Worm (Caenorhabditis elegans) whole organism, L1 larva: ENCODE measurements around the gene C26B2.8.

Experiments
- C04F5.9 ChIP-seq: sonication (generic microtip); optimal IDR thresholded peaks from 2 replicates; lab custom pipeline; 2016; ENCODE audit warnings: missing genetic modification characterization, missing compliant biosample characterization
- Y116A8C.19 ChIP-seq: sonication (generic microtip); optimal IDR thresholded peaks from 2 replicates; lab custom pipeline; 2016; ENCODE audit warnings: missing compliant biosample characterization, missing genetic modification characterization, borderline replicate concordance
- ceh-63 ChIP-seq: fragments of 200-800 bp; sonication (Bioruptor generic); optimal IDR thresholded peaks from 2 replicates; lab custom pipeline; 2018; ENCODE audit warnings: mild to moderate bottlenecking, missing genetic modification characterization, missing compliant biosample characterization
- ceh-82 ChIP-seq, 3 experiments: fragments of 150-350 bp in 1 of 3; sonication (generic microtip) in 2 of 3; optimal IDR thresholded peaks; 2 replicates each; lab custom pipeline; 2014 to 2017; ENCODE audit warnings: missing biosample characterization in 3 of 3, missing genetic modification characterization in 3 of 3
- ceh-90 ChIP-seq: sonication (generic microtip); optimal IDR thresholded peaks from 2 replicates; lab custom pipeline; 2016; ENCODE audit warnings: missing genetic modification characterization, missing compliant biosample characterization
- dpl-1 ChIP-seq, 3 experiments: fragments of 150-350 bp in 2 of 3; sonication (generic microtip) in 1 of 3; optimal IDR thresholded peaks; 2 replicates each; lab custom pipeline; 2014 to 2017; ENCODE audit warnings: missing biosample characterization in 3 of 3, missing genetic modification characterization in 3 of 3, missing genetic modification reagents in 3 of 3
- dsc-1 ChIP-seq: sonication (generic microtip); optimal IDR thresholded peaks from 2 replicates; lab custom pipeline; 2016; ENCODE audit warnings: mild to moderate bottlenecking, missing genetic modification characterization, missing compliant biosample characterization
- efl-1 ChIP-seq, 4 experiments: fragments of 150-350 bp; optimal IDR thresholded peaks in 3 of 4; peaks in 1 of 4; 1 replicate in 1 of 4; 2 replicates in 3 of 4; lab custom pipeline; 2014; ENCODE audit warnings: missing biosample characterization in 2 of 4, missing genetic modification characterization in 2 of 4, missing genetic modification reagents in 2 of 4
- egl-13 ChIP-seq: sonication (generic microtip); optimal IDR thresholded peaks from 2 replicates; lab custom pipeline; 2016; ENCODE audit warnings: missing genotype, missing genetic modification reagents, missing genetic modification characterization, missing compliant biosample characterization
- elt-2 ChIP-seq: sonication (generic microtip); optimal IDR thresholded peaks from 2 replicates; lab custom pipeline; 2016; ENCODE audit warnings: missing genetic modification characterization, mild to moderate bottlenecking, inconsistent platforms, missing compliant biosample characterization, missing genetic modification reagents
- elt-3 ChIP-seq, 6 experiments: fragments of 150-350 bp in 1 of 6; sonication (generic microtip); optimal IDR thresholded peaks; 2 replicates each; lab custom pipeline; 2017 to 2018; ENCODE audit warnings: missing biosample characterization in 6 of 6, missing genetic modification characterization in 6 of 6, inconsistent platforms in 1 of 6
- ets-5 ChIP-seq: fragments of 200-800 bp; sonication (Bioruptor generic); IDR thresholded peaks from 2 replicates; pipeline ENCODE4 v1.3.6; 2022; ENCODE audit warnings: missing genetic modification characterization, missing compliant biosample characterization
- fkh-4 ChIP-seq: sonication (generic microtip); optimal IDR thresholded peaks from 2 replicates; lab custom pipeline; 2016; ENCODE audit warnings: missing compliant biosample characterization, missing genetic modification characterization, borderline replicate concordance
- fkh-8 ChIP-seq: sonication (generic microtip); optimal IDR thresholded peaks from 2 replicates; lab custom pipeline; 2016; ENCODE audit warnings: mild to moderate bottlenecking, missing genetic modification characterization, missing compliant biosample characterization
- fos-1 ChIP-seq: fragments of 150-350 bp; optimal IDR thresholded peaks from 2 replicates; lab custom pipeline; 2014; ENCODE audit warnings: missing biosample characterization, missing genetic modification characterization
- hlh-4 ChIP-seq: sonication (generic microtip); optimal IDR thresholded peaks from 2 replicates; lab custom pipeline; 2016; ENCODE audit warnings: mild to moderate bottlenecking, missing genetic modification characterization, missing compliant biosample characterization
- irx-1 ChIP-seq: sonication (generic microtip); optimal IDR thresholded peaks from 2 replicates; lab custom pipeline; 2016; ENCODE audit warnings: missing genetic modification characterization, missing compliant biosample characterization
- lin-13 ChIP-seq: fragments of 150-350 bp; optimal IDR thresholded peaks from 2 replicates; lab custom pipeline; 2014; ENCODE audit warnings: missing biosample characterization, missing genetic modification reagents, missing genetic modification characterization
- lin-14 ChIP-seq: fragments of 200-800 bp; sonication (Bioruptor generic); optimal IDR thresholded peaks from 2 replicates; lab custom pipeline; 2018; ENCODE audit warnings: mild to moderate bottlenecking, missing genetic modification characterization, moderate library complexity, missing compliant biosample characterization
- lin-15B ChIP-seq: fragments of 150-350 bp; sonication (generic microtip); optimal IDR thresholded peaks from 3 replicates; lab custom pipeline; 2014; ENCODE audit warnings: missing biosample characterization, missing genetic modification characterization
- lin-35 ChIP-seq, 2 experiments: fragments of 150-350 bp; optimal IDR thresholded peaks; 2 replicates each; lab custom pipeline; 2014; ENCODE audit warnings: missing biosample characterization in 2 of 2, missing genetic modification characterization in 2 of 2, missing genetic modification reagents in 2 of 2
- lir-3 ChIP-seq: sonication (generic microtip); optimal IDR thresholded peaks from 2 replicates; lab custom pipeline; 2016; ENCODE audit warnings: mild to moderate bottlenecking, missing genetic modification characterization, moderate library complexity, missing compliant biosample characterization; ENCODE audit not compliant: poor library complexity
- lsy-2 ChIP-seq, 2 experiments: fragments of 150-350 bp; optimal IDR thresholded peaks; 2 replicates each; lab custom pipeline; 2014; ENCODE audit warnings: missing biosample characterization in 2 of 2, missing genetic modification characterization in 2 of 2
- mab-9 ChIP-seq: fragments of 200-800 bp; sonication (Bioruptor generic); IDR thresholded peaks from 2 replicates; pipeline ENCODE4 v1.3.6; 2022; ENCODE audit warnings: missing genetic modification reagents, missing genetic modification characterization, missing compliant biosample characterization
- mdl-1 ChIP-seq, 2 experiments: fragments of 150-350 bp; optimal IDR thresholded peaks; 2 replicates each; lab custom pipeline; 2014 to 2017; ENCODE audit warnings: missing biosample characterization in 2 of 2, missing genetic modification characterization in 2 of 2, inconsistent platforms in 1 of 2
- mep-1 ChIP-seq: fragments of 150-350 bp; optimal IDR thresholded peaks from 2 replicates; lab custom pipeline; 2014; ENCODE audit warnings: missing biosample characterization, missing genetic modification characterization
- nhr-19 ChIP-seq: fragments of 200-800 bp; sonication (Bioruptor generic); conservative IDR thresholded peaks from 2 replicates; pipeline ENCODE4 v1.3.6; 2022; ENCODE audit warnings: missing genetic modification characterization, missing compliant biosample characterization
- nhr-20 ChIP-seq: sonication (generic microtip); optimal IDR thresholded peaks from 2 replicates; lab custom pipeline; 2016; ENCODE audit warnings: mild to moderate bottlenecking, missing genetic modification characterization, missing compliant biosample characterization
- nhr-71 ChIP-seq: sonication (generic microtip); optimal IDR thresholded peaks from 2 replicates; lab custom pipeline; 2016; ENCODE audit warnings: mild to moderate bottlenecking, missing genetic modification characterization, moderate library complexity, missing compliant biosample characterization
- nhr-85 ChIP-seq: sonication (generic microtip); peaks from one replicate; lab custom pipeline; 2016; ENCODE audit warnings: missing genetic modification characterization, inconsistent platforms, missing compliant biosample characterization
- nhr-90 ChIP-seq: sonication (generic microtip); optimal IDR thresholded peaks from 2 replicates; lab custom pipeline; 2016; ENCODE audit warnings: mild to moderate bottlenecking, missing genetic modification characterization, missing compliant biosample characterization; ENCODE audit not compliant: poor library complexity
- pax-3 ChIP-seq: fragments of 200-800 bp; sonication (Bioruptor generic); optimal IDR thresholded peaks from 2 replicates; lab custom pipeline; 2018; ENCODE audit warnings: mild to moderate bottlenecking, missing genetic modification characterization, moderate library complexity, missing compliant biosample characterization
- pqm-1 ChIP-seq: sonication (generic microtip); optimal IDR thresholded peaks from 3 replicates; lab custom pipeline; 2017; ENCODE audit warnings: missing biosample characterization, missing genetic modification characterization
- rnt-1 ChIP-seq: sonication (generic microtip); optimal IDR thresholded peaks from 2 replicates; lab custom pipeline; 2016; ENCODE audit warnings: mild to moderate bottlenecking, missing genetic modification characterization, moderate library complexity, missing compliant biosample characterization
- skn-1 ChIP-seq: fragments of 150-350 bp; optimal IDR thresholded peaks from 2 replicates; lab custom pipeline; 2014; ENCODE audit warnings: missing biosample characterization, missing genetic modification characterization
- snu-23 ChIP-seq: sonication (generic microtip); optimal IDR thresholded peaks from 2 replicates; lab custom pipeline; 2016; ENCODE audit warnings: missing genetic modification characterization, missing compliant biosample characterization
- sox-4 ChIP-seq: sonication (generic microtip); optimal IDR thresholded peaks from 2 replicates; lab custom pipeline; 2016; ENCODE audit warnings: missing genetic modification characterization, missing compliant biosample characterization
- sptf-1 ChIP-seq: fragments of 150-350 bp; optimal IDR thresholded peaks from 2 replicates; lab custom pipeline; 2014; ENCODE audit warnings: missing biosample characterization, missing genetic modification characterization
- swsn-7 ChIP-seq: sonication (generic microtip); optimal IDR thresholded peaks from 2 replicates; lab custom pipeline; 2016; ENCODE audit warnings: missing genetic modification characterization, missing compliant biosample characterization
- tbx-2 ChIP-seq: sonication (generic microtip); optimal IDR thresholded peaks from 2 replicates; lab custom pipeline; 2016; ENCODE audit warnings: missing genetic modification characterization, missing compliant biosample characterization
- unc-86 ChIP-seq: sonication (generic microtip); optimal IDR thresholded peaks from 2 replicates; lab custom pipeline; 2016; ENCODE audit warnings: missing genetic modification characterization, missing compliant biosample characterization
- vab-15 ChIP-seq: sonication (generic microtip); optimal IDR thresholded peaks from 2 replicates; lab custom pipeline; 2017; ENCODE audit warnings: missing genotype, mild to moderate bottlenecking, missing genetic modification characterization, missing compliant biosample characterization

The C26B2.8 gene

ce11 chrIV:8015726-8016312 lies 1.9 kb downstream of the C26B2.8 start, which contains the start of gene C26B2.7 (continued):
- TF ChIP-seq dsc-1 (tag; lab: Kevin White, UChicago) (peak; percentile 83), unc-86 (peak; percentile 84), mdl-1 (tag; optimal IDR thresholded peaks at IDR 0.05; lab: Kevin White, UChicago) (peak in 1 of 2 experiments; percentile 52), nhr-85 (tag; lab: Kevin White, UChicago) (peak; percentile 67), fos-1 (tag; lab: Kevin White, UChicago) (peak; percentile 21), C04F5.9 (tag; lab: Kevin White, UChicago) (peak; percentile 54), sox-4 (tag; lab: Kevin White, UChicago) (peak; percentile 83), lir-3 (tag; lab: Kevin White, UChicago) (peak; percentile 88), lin-35 (GFP tag; optimal IDR thresholded peaks at IDR 0.05; lab: Kevin White, UChicago) (peak; percentile 76 to 89), lin-15B (tag; lab: Kevin White, UChicago) (peak; percentile 36), nhr-19 (peak; percentile 85), fkh-8 (tag; lab: Kevin White, UChicago) (peak; percentile 75), elt-2 (tag; lab: Kevin White, UChicago) (peak; percentile 5), efl-1 (optimal IDR thresholded peaks at IDR 0.05; lab: Kevin White, UChicago) (peak; percentile 69 to 82), efl-1 (GFP tag; optimal IDR thresholded peaks at IDR 0.05 in 1 of 2; lab: Kevin White, UChicago) (peak; percentile 83 to 98), snu-23 (GFP tag; lab: Kevin White, UChicago) (peak; percentile 82), vab-15 (tag; lab: Kevin White, UChicago) (peak; percentile 76), mab-9 (GFP tag; lab: Robert Waterston, UW) (peak; percentile 64; the same call in 1 of the 2 replicates), dpl-1 (GFP tag; optimal IDR thresholded peaks at IDR 0.05; lab: Kevin White, UChicago) (peak; percentile 69 to 85 (median 81)), fkh-4 (tag; lab: Kevin White, UChicago) (peak; percentile 48), skn-1 (peak; percentile 34), lin-13 (GFP tag; lab: Kevin White, UChicago) (peak; percentile 22), ceh-63 (GFP tag; lab: Kevin White, UChicago) (peak; percentile 54), lin-14 (GFP tag; lab: Kevin White, UChicago) (peak; percentile 81), swsn-7 (tag; lab: Kevin White, UChicago) (peak; percentile 81), hlh-4 (tag; lab: Kevin White, UChicago) (peak; percentile 7), ceh-90 (tag; lab: Kevin White, UChicago) (peak; percentile 53)

ce11 chrIV:8016694-8017093 lies 2.7 kb downstream of the C26B2.8 start, which contains the start of gene elpc-4:
elpc-4 (plus strand) TSS chrIV:8016994.
- TF ChIP-seq ceh-63 (GFP tag; lab: Kevin White, UChicago) = no peak
- no peak for TF ChIP-seq lsy-2 (tag; optimal IDR thresholded peaks at IDR 0.05; lab: Kevin White, UChicago)
- no peak for TF ChIP-seq pax-3
- no peak for TF ChIP-seq ceh-82 (tag; optimal IDR thresholded peaks at IDR 0.05; lab: Kevin White, UChicago)
- TF ChIP-seq lir-3 (tag; lab: Kevin White, UChicago) = no peak
- TF ChIP-seq nhr-85 (tag; lab: Kevin White, UChicago) = no peak
- TF ChIP-seq sox-4 (tag; lab: Kevin White, UChicago) = no peak
- no peak for TF ChIP-seq mdl-1 (tag; optimal IDR thresholded peaks at IDR 0.05; lab: Kevin White, UChicago)
- no peak for TF ChIP-seq egl-13
- no peak for TF ChIP-seq rnt-1 (tag; lab: Kevin White, UChicago)
- no peak for TF ChIP-seq ets-5 (GFP tag; lab: Robert Waterston, UW)
- TF ChIP-seq pqm-1 = no peak

- peak; percentile 20 for TF ChIP-seq snu-23 (GFP tag; lab: Kevin White, UChicago)
- TF ChIP-seq tbx-2 (tag; lab: Kevin White, UChicago) = peak; percentile 0
- peak; percentile 69 for TF ChIP-seq ceh-90 (tag; lab: Kevin White, UChicago)
- peak in 1 of 3 experiments; percentile 39 for TF ChIP-seq dpl-1 (GFP tag; optimal IDR thresholded peaks at IDR 0.05; lab: Kevin White, UChicago)
- peak; percentile 71 for TF ChIP-seq mep-1 (tag; lab: Kevin White, UChicago)
- TF ChIP-seq nhr-20 = peak; percentile 7
- no peak for TF ChIP-seq fos-1 (tag; lab: Kevin White, UChicago)
- peak in 1 of 2 experiments; percentile 27 for TF ChIP-seq lin-35 (GFP tag; optimal IDR thresholded peaks at IDR 0.05; lab: Kevin White, UChicago)
- TF ChIP-seq rnt-1 (tag; lab: Kevin White, UChicago) = peak; percentile 73
- peak; percentile 29 for TF ChIP-seq skn-1
- peak; percentile 14 for TF ChIP-seq swsn-7 (tag; lab: Kevin White, UChicago)
- peak; percentile 3 for TF ChIP-seq egl-13
- TF ChIP-seq nhr-90 (tag; lab: Kevin White, UChicago) = peak; percentile 21
- TF ChIP-seq sptf-1 (tag; lab: Kevin White, UChicago) = no peak
- peak; percentile 24 for TF ChIP-seq irx-1 (tag; lab: Kevin White, UChicago)
- no peak for TF ChIP-seq elt-3 (tag; optimal IDR thresholded peaks at IDR 0.05; lab: Kevin White, UChicago)
- peak in 1 of 2 experiments; percentile 55 for TF ChIP-seq lsy-2 (tag; optimal IDR thresholded peaks at IDR 0.05; lab: Kevin White, UChicago)
- TF ChIP-seq Y116A8C.19 = no peak
- peak in 1 of 3 experiments; percentile 39 for TF ChIP-seq ceh-82 (tag; optimal IDR thresholded peaks at IDR 0.05; lab: Kevin White, UChicago)
- peak; percentile 8 to 36 for TF ChIP-seq efl-1 (optimal IDR thresholded peaks at IDR 0.05; lab: Kevin White, UChicago)
- peak in 1 of 2 experiments; percentile 36 for TF ChIP-seq efl-1 (GFP tag; optimal IDR thresholded peaks at IDR 0.05 in 1 of 2; lab: Kevin White, UChicago)
- TF ChIP-seq nhr-71 = peak; percentile 33
Observed at ce11 chrIV:8019772-8020496, 6.0 kb downstream of the C26B2.8 start, which contains the start of gene dnc-4. dnc-4 (minus strand) TSS chrIV:8019808.
